Worm (Caenorhabditis elegans): Measurements from ENCODE around the gene B0416.2.

Gene B0416.2

DNA sequence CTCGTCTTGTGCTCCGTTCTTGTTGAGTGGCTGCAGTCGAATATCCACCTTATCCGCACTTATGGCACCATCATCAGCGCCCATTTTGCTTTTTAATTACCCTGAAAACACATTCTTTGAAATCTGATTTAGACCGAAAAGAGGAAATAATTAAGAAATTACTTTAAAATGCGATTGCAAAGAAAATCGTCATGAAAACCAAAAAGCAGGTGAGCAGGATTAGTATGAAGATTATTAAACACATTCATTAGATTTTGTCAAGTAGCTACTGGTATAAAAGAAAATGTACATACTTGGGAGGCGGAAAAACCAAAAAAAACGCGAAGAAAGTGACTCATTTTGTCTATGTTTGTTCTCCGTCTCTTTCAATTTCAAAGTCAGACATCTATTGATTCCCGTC lies 28.2 kb upstream of the B0416.2 start, which contains the start of gene B0416.5:
B0416.5 (minus strand) TSS at position 101 of the 400 bp plus-strand sequence.
- TF ChIP-seq med-1 (GFP tag; optimal IDR thresholded peaks at IDR 0.05; ENCODE audit: insufficient read depth) (no peak), T22C8.4 (GFP tag; IDR thresholded peaks at IDR 0.05) (no peak), flt-1 (GFP tag; IDR thresholded peaks at IDR 0.05) (no peak), cog-1 (tag; optimal IDR thresholded peaks at IDR 0.05) (no peak), tab-1 (GFP tag; IDR thresholded peaks at IDR 0.05) (no peak), ztf-29 (GFP tag; IDR thresholded peaks at IDR 0.05) (no peak)

DNA sequence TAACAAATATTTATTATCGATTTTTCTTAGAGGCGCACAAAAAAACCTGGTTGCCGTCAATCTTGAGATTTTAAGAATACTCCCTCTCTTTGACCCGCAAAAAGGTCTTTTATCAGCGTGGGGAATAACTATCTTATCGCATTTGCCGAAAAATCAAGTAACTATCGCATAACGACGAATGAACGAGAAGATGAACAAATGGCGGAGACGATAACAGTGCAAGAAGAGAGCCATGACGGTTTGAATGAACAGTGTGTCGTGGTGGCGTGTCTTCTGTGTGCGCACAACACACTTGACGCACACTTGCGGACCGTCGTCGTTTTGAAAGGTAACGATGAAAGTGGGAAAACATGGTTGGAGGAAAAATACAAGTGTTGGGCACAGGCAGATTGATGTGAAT lies 27.1 kb upstream of the B0416.2 start:
- no peak for TF ChIP-seq T22C8.4 (GFP tag; IDR thresholded peaks at IDR 0.05)
- TF ChIP-seq klf-2 (GFP tag; conservative IDR thresholded peaks at IDR 0.05) = no peak
- TF ChIP-seq med-1 (GFP tag; optimal IDR thresholded peaks at IDR 0.05; ENCODE audit: insufficient read depth) = no peak
- TF ChIP-seq cog-1 (tag; optimal IDR thresholded peaks at IDR 0.05) = no peak
- TF ChIP-seq flt-1 (GFP tag; IDR thresholded peaks at IDR 0.05) = no peak

DNA sequence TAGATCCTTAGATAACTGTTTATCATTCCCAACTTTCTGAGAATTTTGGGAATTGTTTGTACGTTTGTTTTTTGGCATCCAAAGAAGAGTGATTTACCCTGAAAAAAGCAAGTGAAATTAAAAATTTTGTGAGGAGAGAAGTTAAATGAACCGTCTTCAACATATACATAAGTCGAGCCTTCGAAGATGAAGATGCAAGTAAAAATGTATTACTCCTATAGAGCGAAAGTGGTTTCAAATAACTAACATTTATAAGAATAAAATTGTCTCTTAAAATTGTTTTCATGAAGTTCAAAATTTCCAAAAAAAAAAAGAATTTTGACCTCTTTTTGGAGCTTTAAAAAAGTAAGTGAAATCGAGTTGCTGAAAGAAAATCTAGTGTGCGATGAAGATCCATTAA lies 24.4 kb upstream of the B0416.2 start, which contains the start of gene B0416.10:
B0416.10 (minus strand) TSS at position 101 of the 400 bp plus-strand sequence.
- TF ChIP-seq cog-1 (tag; optimal IDR thresholded peaks at IDR 0.05) (no peak), ztf-29 (GFP tag; IDR thresholded peaks at IDR 0.05) (no peak), ztf-23 (GFP tag; IDR thresholded peaks at IDR 0.05) (no peak), flt-1 (GFP tag; IDR thresholded peaks at IDR 0.05) (no peak), ref-1 (GFP tag; conservative IDR thresholded peaks at IDR 0.05) (no peak), klf-2 (GFP tag; conservative IDR thresholded peaks at IDR 0.05) (no peak), T22C8.4 (GFP tag; IDR thresholded peaks at IDR 0.05) (no peak), med-1 (GFP tag; optimal IDR thresholded peaks at IDR 0.05; ENCODE audit: insufficient read depth) (no peak)

DNA sequence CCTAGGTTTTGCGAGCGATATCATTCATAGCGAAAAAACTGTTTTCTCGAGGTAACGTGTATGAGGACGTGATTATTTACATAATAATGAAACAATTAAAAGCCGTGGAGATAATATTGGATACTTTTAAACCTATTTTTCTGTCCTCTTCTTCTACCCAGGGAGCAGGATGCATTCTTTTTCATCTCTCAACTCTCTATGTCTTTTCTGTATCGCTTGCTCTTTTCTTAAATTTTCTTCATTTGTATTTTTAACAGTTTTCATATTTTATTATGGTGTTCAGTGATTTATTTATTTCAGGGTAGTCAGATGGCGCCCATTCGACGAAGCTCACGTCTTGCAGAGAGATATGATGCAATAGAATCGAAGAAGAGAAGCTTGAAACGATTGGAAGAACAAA lies 20.3 kb upstream of the B0416.2 start, which contains the start of gene B0416.4:
B0416.4 (plus strand) TSS at position 301 of the 400 bp plus-strand sequence.
- TF ChIP-seq ref-1 (GFP tag; conservative IDR thresholded peaks at IDR 0.05) (no peak), flt-1 (GFP tag; IDR thresholded peaks at IDR 0.05) (no peak), ztf-23 (GFP tag; IDR thresholded peaks at IDR 0.05) (no peak), cog-1 (tag; optimal IDR thresholded peaks at IDR 0.05) (no peak), T22C8.4 (GFP tag; IDR thresholded peaks at IDR 0.05) (no peak), klf-2 (GFP tag; conservative IDR thresholded peaks at IDR 0.05) (no peak), tab-1 (GFP tag; IDR thresholded peaks at IDR 0.05) (no peak), med-1 (GFP tag; optimal IDR thresholded peaks at IDR 0.05; ENCODE audit: insufficient read depth) (no peak), ztf-29 (GFP tag; IDR thresholded peaks at IDR 0.05) (no peak)

DNA sequence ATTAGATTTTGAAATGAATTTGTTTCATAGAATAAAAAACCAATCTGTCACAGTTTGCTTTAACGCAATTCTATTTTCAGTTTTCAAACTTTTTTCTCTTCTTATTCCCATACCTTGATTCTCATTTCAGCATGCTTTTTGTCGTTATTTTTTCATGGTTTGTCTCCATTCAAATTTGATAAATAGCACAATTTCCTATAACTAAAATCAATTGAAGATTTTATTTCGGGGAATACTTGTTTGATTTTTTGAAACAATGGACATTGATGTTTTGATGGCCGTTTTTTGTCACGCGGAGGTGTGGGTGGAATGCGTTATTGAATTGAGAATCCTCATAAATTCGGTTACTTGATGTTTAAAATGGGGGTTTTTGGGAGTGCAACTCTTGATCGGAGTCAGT lies 15.9 kb upstream of the B0416.2 start, which contains the start of gene B0416.11:
B0416.11 (minus strand) TSS at position 101 of the 400 bp plus-strand sequence.
- TF ChIP-seq med-1 (GFP tag; optimal IDR thresholded peaks at IDR 0.05; ENCODE audit: insufficient read depth) (no peak), ref-1 (GFP tag; conservative IDR thresholded peaks at IDR 0.05) (no peak), ztf-29 (GFP tag; IDR thresholded peaks at IDR 0.05) (no peak), flt-1 (GFP tag; IDR thresholded peaks at IDR 0.05) (no peak), tab-1 (GFP tag; IDR thresholded peaks at IDR 0.05) (no peak), cog-1 (tag; optimal IDR thresholded peaks at IDR 0.05) (no peak), ztf-23 (GFP tag; IDR thresholded peaks at IDR 0.05) (no peak), klf-2 (GFP tag; conservative IDR thresholded peaks at IDR 0.05) (no peak), T22C8.4 (GFP tag; IDR thresholded peaks at IDR 0.05) (no peak)

DNA sequence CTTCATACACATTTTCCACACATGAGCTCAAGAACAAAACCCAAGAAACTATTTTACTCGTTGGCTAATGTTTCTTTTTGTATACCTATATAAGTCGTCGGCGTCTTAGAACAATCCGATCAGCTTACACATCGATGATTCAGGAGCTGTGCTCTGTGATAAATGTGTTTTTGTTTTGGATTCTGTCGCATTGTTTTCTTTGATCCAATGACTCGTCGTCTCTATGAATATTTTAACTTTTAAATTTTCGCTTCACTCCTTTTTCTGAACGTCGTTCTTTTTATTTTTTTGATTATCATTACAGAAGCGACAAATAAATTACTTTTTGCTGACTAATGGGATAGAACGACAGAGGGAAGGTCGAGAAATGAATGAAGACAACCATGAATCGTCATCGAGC lies 7.6 kb upstream of the B0416.2 start, which contains the start of gene B0416.3:
B0416.3 (plus strand) TSS at position 301 of the 400 bp plus-strand sequence.
- TF ChIP-seq ztf-29 (GFP tag; IDR thresholded peaks at IDR 0.05) (no peak), flt-1 (GFP tag; IDR thresholded peaks at IDR 0.05) (no peak), tab-1 (GFP tag; IDR thresholded peaks at IDR 0.05) (no peak), med-1 (GFP tag; optimal IDR thresholded peaks at IDR 0.05; ENCODE audit: insufficient read depth) (no peak), klf-2 (GFP tag; conservative IDR thresholded peaks at IDR 0.05) (no peak), ztf-23 (GFP tag; IDR thresholded peaks at IDR 0.05) (no peak), ref-1 (GFP tag; conservative IDR thresholded peaks at IDR 0.05) (no peak), cog-1 (tag; optimal IDR thresholded peaks at IDR 0.05) (no peak), T22C8.4 (GFP tag; IDR thresholded peaks at IDR 0.05) (no peak)

DNA sequence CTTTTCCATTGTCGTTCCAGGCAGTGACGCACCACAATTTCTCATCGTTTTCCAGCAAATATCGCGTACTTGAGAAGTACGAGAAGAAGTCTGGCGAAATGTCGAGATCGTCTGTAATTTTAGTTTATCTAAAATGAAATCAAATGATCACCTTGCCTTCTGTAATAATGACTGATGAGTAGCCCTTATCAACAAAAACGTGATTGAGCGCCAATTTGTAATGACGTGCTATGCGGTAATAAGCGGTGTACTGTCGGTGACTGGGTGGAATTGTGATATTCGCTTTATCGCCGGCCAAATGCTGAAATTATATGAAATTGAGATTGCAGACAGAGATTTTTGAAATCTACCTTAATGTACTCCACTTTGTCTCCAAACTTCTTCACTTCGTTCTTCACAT lies 3.5 kb upstream of the B0416.2 start:
- TF ChIP-seq ref-1 (GFP tag; conservative IDR thresholded peaks at IDR 0.05) (no peak), klf-2 (GFP tag; conservative IDR thresholded peaks at IDR 0.05) (no peak), ztf-23 (GFP tag; IDR thresholded peaks at IDR 0.05) (no peak), T22C8.4 (GFP tag; IDR thresholded peaks at IDR 0.05) (no peak), cog-1 (tag; optimal IDR thresholded peaks at IDR 0.05) (no peak), tab-1 (GFP tag; IDR thresholded peaks at IDR 0.05) (no peak), ztf-29 (GFP tag; IDR thresholded peaks at IDR 0.05) (no peak), flt-1 (GFP tag; IDR thresholded peaks at IDR 0.05) (no peak)

DNA sequence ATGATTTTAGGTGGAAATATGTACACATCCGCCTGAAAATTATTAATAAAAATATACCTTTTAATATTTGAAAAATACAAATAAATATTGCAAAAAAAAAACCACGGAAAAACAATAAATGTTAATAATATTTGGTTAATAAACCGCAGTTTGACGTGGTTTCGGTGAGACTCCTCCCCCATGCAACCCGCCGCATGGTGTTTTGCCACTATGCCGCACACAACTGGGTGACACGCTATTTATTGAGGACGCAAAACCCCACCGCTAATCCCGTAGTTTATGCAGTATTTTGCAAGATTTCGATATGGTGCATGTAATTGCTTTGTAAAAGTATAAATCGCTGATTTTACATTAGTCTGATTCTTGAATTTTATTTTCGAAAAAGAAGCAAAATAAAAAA lies 2.4 kb upstream of the B0416.2 start, which contains the start of gene gly-13:
gly-13 (minus strand) TSS at position 32 of the 400 bp plus-strand sequence.
- TF ChIP-seq tab-1 (GFP tag; IDR thresholded peaks at IDR 0.05) (peak; percentile 82; the same call in 1 of the 2 replicates), ztf-29 (GFP tag; IDR thresholded peaks at IDR 0.05) (no peak), cog-1 (tag; optimal IDR thresholded peaks at IDR 0.05) (peak; percentile 72), klf-2 (GFP tag; conservative IDR thresholded peaks at IDR 0.05) (peak; percentile 70; the same call in 1 of the 2 replicates), T22C8.4 (GFP tag; IDR thresholded peaks at IDR 0.05) (no peak; the same call in 1 of the 2 replicates), flt-1 (GFP tag; IDR thresholded peaks at IDR 0.05) (peak; percentile 87), ztf-23 (GFP tag; IDR thresholded peaks at IDR 0.05) (peak; percentile 86), ref-1 (GFP tag; conservative IDR thresholded peaks at IDR 0.05) (0 out of 2 replicates have a peak, but pooled peaks have one; percentile 36), med-1 (GFP tag; optimal IDR thresholded peaks at IDR 0.05; ENCODE audit: insufficient read depth) (peak; percentile 87)

DNA sequence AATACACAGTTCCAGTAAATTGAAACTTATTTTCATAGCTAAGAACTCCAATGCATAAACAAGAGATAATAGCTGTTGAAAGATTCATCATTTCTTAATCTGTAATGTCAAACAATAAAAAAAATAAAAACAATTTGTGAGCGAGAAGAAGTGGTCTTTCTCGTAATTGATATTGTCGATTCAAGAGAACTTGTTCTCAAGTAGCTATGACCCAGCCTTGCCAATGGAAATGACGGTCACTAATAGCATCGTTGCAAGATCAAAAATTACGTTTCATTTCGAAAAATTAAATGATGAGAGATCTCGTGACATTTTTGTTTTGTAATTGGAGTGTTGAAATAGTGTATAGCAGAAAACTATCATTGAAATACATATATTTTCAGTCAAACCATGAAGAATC lies 1.1 kb upstream of the B0416.2 start, which contains the start of gene B0416.7:
B0416.7 (minus strand) TSS at position 101 of the 400 bp plus-strand sequence.
- TF ChIP-seq cog-1 (tag; optimal IDR thresholded peaks at IDR 0.05) (no peak), T22C8.4 (GFP tag; IDR thresholded peaks at IDR 0.05) (no peak), ref-1 (GFP tag; conservative IDR thresholded peaks at IDR 0.05) (no peak), tab-1 (GFP tag; IDR thresholded peaks at IDR 0.05) (no peak), ztf-29 (GFP tag; IDR thresholded peaks at IDR 0.05) (no peak), med-1 (GFP tag; optimal IDR thresholded peaks at IDR 0.05; ENCODE audit: insufficient read depth) (no peak), flt-1 (GFP tag; IDR thresholded peaks at IDR 0.05) (no peak)

Data from whole organism, midembryonic.